Worm (Caenorhabditis elegans): ENCODE measurements around the gene srh-83.

DNA sequence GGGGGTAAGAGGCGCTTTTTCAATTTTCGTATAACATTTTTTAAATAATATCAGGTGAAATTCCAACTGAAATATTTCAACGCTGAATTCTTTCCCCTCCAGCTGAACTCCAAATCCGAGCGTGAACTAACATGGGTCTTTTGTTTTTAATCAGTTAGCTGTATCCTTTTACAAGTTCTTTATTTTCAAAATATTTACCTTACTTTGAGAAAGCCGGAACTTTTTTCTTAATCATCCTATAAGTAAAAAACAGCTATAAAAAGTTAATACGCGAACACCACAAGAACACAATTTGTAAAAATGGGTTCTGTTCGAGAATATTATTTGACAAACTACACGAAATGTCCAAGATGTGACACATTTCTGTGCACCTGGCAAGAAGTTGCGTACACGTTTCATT, at the start of gene srh-83:
- no peak for TF ChIP-seq drap-1 (GFP tag; optimal IDR thresholded peaks at IDR 0.05)
- TF ChIP-seq lin-13 (tag; optimal IDR thresholded peaks at IDR 0.05): no peak
- no peak for TF ChIP-seq nhr-28 (tag; optimal IDR thresholded peaks at IDR 0.05)
- TF ChIP-seq ceh-39 (tag; optimal IDR thresholded peaks at IDR 0.05): no peak
- no peak for TF ChIP-seq lin-32 (GFP tag; optimal IDR thresholded peaks at IDR 0.05)
- TF ChIP-seq nhr-12 (tag; optimal IDR thresholded peaks at IDR 0.05): no peak
- TF ChIP-seq pha-4 (tag; optimal IDR thresholded peaks at IDR 0.05): no peak

All from whole organism, mixed stage, embryonic.